Worm (Caenorhabditis elegans): ENCODE measurements around the gene C27A2.12.
A peak's percentile ranks its signal among the peaks of the same experiment; 100 is the strongest.

The C27A2.12 gene

ce11 chrII:5092362-5093281 is 34.7 kb upstream of the C27A2.12 start, which contains the start of gene C04G6.2:
TSS of gene C04G6.2 (plus strand) at chrII:5093231.
- peak; percentile 49 for TF ChIP-seq ces-1 (GFP tag; optimal IDR thresholded peaks at IDR 0.05)
- no peak for TF ChIP-seq ceh-43 (GFP tag; optimal IDR thresholded peaks at IDR 0.05)
- no peak for TF ChIP-seq nhr-28 (tag; optimal IDR thresholded peaks at IDR 0.05)
- peak; percentile 16 for TF ChIP-seq M03D4.4 (tag; optimal IDR thresholded peaks at IDR 0.05)
- peak; percentile 43 for TF ChIP-seq mls-2 (tag; optimal IDR thresholded peaks at IDR 0.05)
- TF ChIP-seq nhr-237 (tag; optimal IDR thresholded peaks at IDR 0.05) = peak; percentile 69
- peak; percentile 76 for TF ChIP-seq ham-2 (GFP tag; optimal IDR thresholded peaks at IDR 0.05)
- TF ChIP-seq unc-120 (tag; optimal IDR thresholded peaks at IDR 0.05; ENCODE audit: poor library complexity, severe bottlenecking) = peak; percentile 26
- peak; percentile 96 for TF ChIP-seq pha-4 (tag; optimal IDR thresholded peaks at IDR 0.05)
- TF ChIP-seq mep-1 (tag; optimal IDR thresholded peaks at IDR 0.05) = peak; percentile 45
- no peak for TF ChIP-seq lin-32 (GFP tag; optimal IDR thresholded peaks at IDR 0.05)
- TF ChIP-seq elt-3 (tag; optimal IDR thresholded peaks at IDR 0.05) = no peak
- TF ChIP-seq sptf-1 (tag; optimal IDR thresholded peaks at IDR 0.05) = peak; percentile 14

ce11 chrII:5091640-5092243 is 33.8 kb upstream of the C27A2.12 start, which contains the start of gene pld-1:
TSS of gene pld-1 (minus strand) at chrII:5091690.
- TF ChIP-seq bed-3 (GFP tag; optimal IDR thresholded peaks at IDR 0.05) (no peak), sem-2 (GFP tag; optimal IDR thresholded peaks at IDR 0.05) (no peak), zip-8 (tag; optimal IDR thresholded peaks at IDR 0.05) (no peak), cnd-1 (tag; optimal IDR thresholded peaks at IDR 0.05) (no peak)

ce11 chrII:5086143-5086542 is 28.2 kb upstream of the C27A2.12 start:
- no peak for TF ChIP-seq sptf-1 (tag; optimal IDR thresholded peaks at IDR 0.05)
- TF ChIP-seq nhr-12 (tag; optimal IDR thresholded peaks at IDR 0.05) = no peak

- TF ChIP-seq unc-39 (tag; optimal IDR thresholded peaks at IDR 0.05) = no peak
- TF ChIP-seq elt-1 (tag; optimal IDR thresholded peaks at IDR 0.05; ENCODE audit: borderline replicate concordance, insufficient read depth) = no peak
- no peak for TF ChIP-seq unc-120 (tag; optimal IDR thresholded peaks at IDR 0.05; ENCODE audit: poor library complexity, severe bottlenecking)
These were observed 27.5 kb upstream of the C27A2.12 start, which contains the start of gene txt-9 for ce11 chrII:5085450-5085849. TSS of gene txt-9 (plus strand) at chrII:5085785.

- TF ChIP-seq zip-8 (tag; optimal IDR thresholded peaks at IDR 0.05) (no peak), tbx-8 (GFP tag; optimal IDR thresholded peaks at IDR 0.05) (no peak), elt-1 (tag; optimal IDR thresholded peaks at IDR 0.05; ENCODE audit: borderline replicate concordance, insufficient read depth) (no peak), blmp-1 (tag; optimal IDR thresholded peaks at IDR 0.05) (no peak), lsy-2 (tag; optimal IDR thresholded peaks at IDR 0.05) (no peak), elt-3 (tag; optimal IDR thresholded peaks at IDR 0.05) (no peak), sem-2 (GFP tag; optimal IDR thresholded peaks at IDR 0.05) (no peak), unc-120 (tag; optimal IDR thresholded peaks at IDR 0.05; ENCODE audit: poor library complexity, severe bottlenecking) (no peak), ztf-11 (tag; optimal IDR thresholded peaks at IDR 0.05) (no peak)
These were observed 26.3 kb upstream of the C27A2.12 start for ce11 chrII:5084225-5084624.

ce11 chrII:5083341-5083740 is 25.4 kb upstream of the C27A2.12 start, which contains the start of gene C04G6.4:
TSS of gene C04G6.4 (minus strand) at chrII:5083441.
- no peak for TF ChIP-seq elt-1 (tag; optimal IDR thresholded peaks at IDR 0.05; ENCODE audit: borderline replicate concordance, insufficient read depth)
- TF ChIP-seq ztf-11 (tag; optimal IDR thresholded peaks at IDR 0.05) = no peak
- TF ChIP-seq cnd-1 (tag; optimal IDR thresholded peaks at IDR 0.05) = no peak
- TF ChIP-seq zip-8 (tag; optimal IDR thresholded peaks at IDR 0.05) = no peak
- no peak for TF ChIP-seq flh-1 (GFP tag; optimal IDR thresholded peaks at IDR 0.05)
- TF ChIP-seq elt-3 (tag; optimal IDR thresholded peaks at IDR 0.05) = no peak
- TF ChIP-seq ham-2 (GFP tag; optimal IDR thresholded peaks at IDR 0.05) = no peak
- no peak for TF ChIP-seq hlh-1 (tag; optimal IDR thresholded peaks at IDR 0.05)
- no peak for TF ChIP-seq drap-1 (GFP tag; optimal IDR thresholded peaks at IDR 0.05)
- no peak for TF ChIP-seq ces-1 (GFP tag; optimal IDR thresholded peaks at IDR 0.05)
- TF ChIP-seq ceh-83 (GFP tag; optimal IDR thresholded peaks at IDR 0.05) = no peak
- TF ChIP-seq nhr-28 (tag; optimal IDR thresholded peaks at IDR 0.05) = no peak
- no peak for TF ChIP-seq sptf-1 (tag; optimal IDR thresholded peaks at IDR 0.05)
- no peak for TF ChIP-seq mls-2 (tag; optimal IDR thresholded peaks at IDR 0.05)
- no peak for TF ChIP-seq bed-3 (GFP tag; optimal IDR thresholded peaks at IDR 0.05)
- TF ChIP-seq nhr-76 (tag; optimal IDR thresholded peaks at IDR 0.05) = no peak
- no peak for TF ChIP-seq ceh-39 (tag; optimal IDR thresholded peaks at IDR 0.05)
- TF ChIP-seq nhr-2 (tag; optimal IDR thresholded peaks at IDR 0.05) = no peak
- no peak for TF ChIP-seq M03D4.4 (tag; optimal IDR thresholded peaks at IDR 0.05)
- no peak for TF ChIP-seq unc-62 (GFP tag; optimal IDR thresholded peaks at IDR 0.05)
